Fruit fly (Drosophila melanogaster): ENCODE results near the gene Smr.

Gene Smr

dm6 chrX:12766286-12766685, 23.9 kb upstream of the Smr start (continued):
- TF ChIP-seq Oli (tag; optimal IDR thresholded peaks at IDR 0.05) = peak; percentile 27
- TF ChIP-seq CG12391 (tag; optimal IDR thresholded peaks at IDR 0.05) = peak; percentile 1
- no peak for TF ChIP-seq nmo (GFP tag; optimal IDR thresholded peaks at IDR 0.05)
- no peak for TF ChIP-seq Side (GFP tag; optimal IDR thresholded peaks at IDR 0.05)
- peak in 1 of 2 experiments; percentile 23 for TF ChIP-seq chif (GFP tag; optimal IDR thresholded peaks at IDR 0.05)
- TF ChIP-seq CG8089 (GFP tag; optimal IDR thresholded peaks at IDR 0.05) = no peak
- no peak for TF ChIP-seq CG10366 (GFP tag; IDR thresholded peaks at IDR 0.05)
- TF ChIP-seq CG13775 (GFP tag; optimal IDR thresholded peaks at IDR 0.05) = peak; percentile 1
- peak; percentile 41 for TF ChIP-seq CG11504 (tag; optimal IDR thresholded peaks at IDR 0.05)
- peak; percentile 24 for TF ChIP-seq CG9437 (GFP tag; optimal IDR thresholded peaks at IDR 0.05)
- no peak for TF ChIP-seq CG10274 (GFP tag; optimal IDR thresholded peaks at IDR 0.05)
- peak; percentile 50; the same call in 1 of the 2 replicates for TF ChIP-seq Xrp1 (GFP tag; IDR thresholded peaks at IDR 0.05)
- TF ChIP-seq CG30020 (tag; optimal IDR thresholded peaks at IDR 0.05) = no peak
- TF ChIP-seq CG2120 (GFP tag; optimal IDR thresholded peaks at IDR 0.05) = peak; percentile 28
- TF ChIP-seq CG10979 (tag; optimal IDR thresholded peaks at IDR 0.05) = peak; percentile 9
- TF ChIP-seq NFAT (GFP tag; IDR thresholded peaks at IDR 0.05) = no peak
- TF ChIP-seq CG6689 (GFP tag; IDR thresholded peaks at IDR 0.05) = peak; percentile 29; the same call in 1 of the 2 replicates
- no peak for TF ChIP-seq slou (GFP tag; optimal IDR thresholded peaks at IDR 0.05)
- TF ChIP-seq CG18262 (tag; optimal IDR thresholded peaks at IDR 0.05) = peak; percentile 0
- TF ChIP-seq CG2678 (tag; optimal IDR thresholded peaks at IDR 0.05) = peak; percentile 20

- TF ChIP-seq crol (GFP tag; IDR thresholded peaks at IDR 0.05) (no peak), Rx (GFP tag; IDR thresholded peaks at IDR 0.05) (no peak), CG10267 (tag; optimal IDR thresholded peaks at IDR 0.05) (no peak), sens (GFP tag) (peak; percentile 29), CG5180 (GFP tag; optimal IDR thresholded peaks at IDR 0.05) (no peak), CG3838 (GFP tag; optimal IDR thresholded peaks at IDR 0.05) (no peak), CG8924 (tag; optimal IDR thresholded peaks at IDR 0.05) (peak; percentile 26), usp (GFP tag; optimal IDR thresholded peaks at IDR 0.05) (no peak), gem (tag; optimal IDR thresholded peaks at IDR 0.05) (peak; percentile 14), shn (GFP tag; optimal IDR thresholded peaks at IDR 0.05) (no peak), CG2678 (tag; optimal IDR thresholded peaks at IDR 0.05) (peak; percentile 8), tap (tag; optimal IDR thresholded peaks at IDR 0.05) (peak; percentile 31), Hey (tag; optimal IDR thresholded peaks at IDR 0.05) (no peak), CG11504 (tag; optimal IDR thresholded peaks at IDR 0.05) (peak; percentile 5), Med (GFP tag) (peak; percentile 28), CG15514 (GFP tag; optimal IDR thresholded peaks at IDR 0.05) (no peak), CG3281 (GFP tag; optimal IDR thresholded peaks at IDR 0.05) (peak; percentile 12), gcm (GFP tag; optimal IDR thresholded peaks at IDR 0.05) (no peak), CG18599 (GFP tag; optimal IDR thresholded peaks at IDR 0.05) (peak; percentile 54), crp (GFP tag; optimal IDR thresholded peaks at IDR 0.05) (no peak), vvl (GFP tag; IDR thresholded peaks at IDR 0.05) (no peak), CG11456 (GFP tag; IDR thresholded peaks at IDR 0.05) (no peak), Trl (optimal IDR thresholded peaks at IDR 0.05) (peak in 1 of 2 experiments; percentile 27), Trl (GFP tag; optimal IDR thresholded peaks at IDR 0.05) (no peak), cas (GFP tag; IDR thresholded peaks at IDR 0.05) (no peak)
Observed at dm6 chrX:12765736-12766135, 23.3 kb upstream of the Smr start.
